Worm (Caenorhabditis elegans): ENCODE measurements around the gene sru-19.

Gene sru-19

ce11 chrIV:12498238-12498637 is at the start of gene sru-19:
Gene sru-19, plus strand, starts transcription at chrIV:12498538.
- TF ChIP-seq unc-39 (tag; optimal IDR thresholded peaks at IDR 0.05): no peak
- no peak for TF ChIP-seq mdl-1 (tag; optimal IDR thresholded peaks at IDR 0.05)
- TF ChIP-seq mab-5 (tag; optimal IDR thresholded peaks at IDR 0.05): no peak

- TF ChIP-seq aly-2 (tag; optimal IDR thresholded peaks at IDR 0.05) (no peak), unc-55 (GFP tag; optimal IDR thresholded peaks at IDR 0.05) (no peak), crh-2 (tag; optimal IDR thresholded peaks at IDR 0.05) (peak; percentile 25), lsy-2 (tag; optimal IDR thresholded peaks at IDR 0.05) (peak in 1 of 2 experiments; percentile 1), mdl-1 (tag; optimal IDR thresholded peaks at IDR 0.05) (no peak), nhr-129 (tag; optimal IDR thresholded peaks at IDR 0.05) (peak; percentile 86), gmeb-1 (tag; optimal IDR thresholded peaks at IDR 0.05) (peak; percentile 39)
Observed at ce11 chrIV:12451225-12451831, 47.0 kb upstream of the sru-19 start, which contains the start of gene dpy-26. Gene dpy-26, minus strand, starts transcription at chrIV:12451335.

ce11 chrIV:12454115-12454514 is 44.2 kb upstream of the sru-19 start, which contains the start of gene spe-44:
Gene spe-44, minus strand, starts transcription at chrIV:12454215.
- TF ChIP-seq snpc-4 (tag; optimal IDR thresholded peaks at IDR 0.05): no peak
- no peak for TF ChIP-seq nhr-237 (tag; optimal IDR thresholded peaks at IDR 0.05)
- no peak for TF ChIP-seq skn-1 (tag; optimal IDR thresholded peaks at IDR 0.05)
- TF ChIP-seq alr-1 (tag; optimal IDR thresholded peaks at IDR 0.05): no peak
- TF ChIP-seq lin-13 (GFP tag; optimal IDR thresholded peaks at IDR 0.05): no peak
- TF ChIP-seq gmeb-1 (tag; optimal IDR thresholded peaks at IDR 0.05): no peak
- TF ChIP-seq zag-1 (tag; optimal IDR thresholded peaks at IDR 0.05): no peak
- TF ChIP-seq ZK546.5 (tag; optimal IDR thresholded peaks at IDR 0.05): no peak
- TF ChIP-seq lin-11 (tag; optimal IDR thresholded peaks at IDR 0.05): no peak
- no peak for TF ChIP-seq F13H6.1 (tag; optimal IDR thresholded peaks at IDR 0.05)

- TF ChIP-seq skn-1 (tag; optimal IDR thresholded peaks at IDR 0.05): no peak
- no peak for TF ChIP-seq dmd-4 (tag; optimal IDR thresholded peaks at IDR 0.05)
- no peak for TF ChIP-seq C34F6.9 (tag; optimal IDR thresholded peaks at IDR 0.05)
- TF ChIP-seq ztf-11 (tag; optimal IDR thresholded peaks at IDR 0.05): no peak
- no peak for TF ChIP-seq gmeb-1 (tag; optimal IDR thresholded peaks at IDR 0.05)
- TF ChIP-seq nhr-10 (tag; optimal IDR thresholded peaks at IDR 0.05): no peak
- TF ChIP-seq ceh-82 (tag; optimal IDR thresholded peaks at IDR 0.05): no peak
- TF ChIP-seq peb-1 (tag; optimal IDR thresholded peaks at IDR 0.05): no peak
- TF ChIP-seq crh-2 (tag; optimal IDR thresholded peaks at IDR 0.05): no peak
- TF ChIP-seq sma-3 (GFP tag; optimal IDR thresholded peaks at IDR 0.05): no peak
- no peak for TF ChIP-seq nhr-11 (tag; optimal IDR thresholded peaks at IDR 0.05)
- no peak for TF ChIP-seq nhr-21 (tag; optimal IDR thresholded peaks at IDR 0.05)
- no peak for TF ChIP-seq sma-9 (GFP tag; optimal IDR thresholded peaks at IDR 0.05)
- TF ChIP-seq sma-9 (tag; optimal IDR thresholded peaks at IDR 0.05): no peak
Observed at ce11 chrIV:12454750-12455149, 43.6 kb upstream of the sru-19 start, which contains the start of gene smz-1. Gene smz-1, plus strand, starts transcription at chrIV:12455050.

ce11 chrIV:12456613-12457012 is 41.7 kb upstream of the sru-19 start, which contains the start of gene C25G4.7:
Gene C25G4.7, plus strand, starts transcription at chrIV:12456913.
- TF ChIP-seq unc-55 (GFP tag; optimal IDR thresholded peaks at IDR 0.05) (no peak), sma-3 (GFP tag; optimal IDR thresholded peaks at IDR 0.05) (no peak), blmp-1 (tag; optimal IDR thresholded peaks at IDR 0.05; ENCODE audit: insufficient read depth) (no peak), elt-3 (tag; optimal IDR thresholded peaks at IDR 0.05) (no peak), ztf-11 (tag; optimal IDR thresholded peaks at IDR 0.05) (no peak)

ce11 chrIV:12463370-12463769 is 35.0 kb upstream of the sru-19 start, which contains the start of gene C25G4.8:
Gene C25G4.8, minus strand, starts transcription at chrIV:12463470.
- TF ChIP-seq fos-1 (tag; optimal IDR thresholded peaks at IDR 0.05) (no peak), ztf-11 (tag; optimal IDR thresholded peaks at IDR 0.05) (no peak), nhr-25 (tag; optimal IDR thresholded peaks at IDR 0.05) (no peak), crh-2 (tag; optimal IDR thresholded peaks at IDR 0.05) (no peak), sma-3 (GFP tag; optimal IDR thresholded peaks at IDR 0.05) (no peak), F13H6.1 (tag; optimal IDR thresholded peaks at IDR 0.05) (no peak), ceh-16 (tag; optimal IDR thresholded peaks at IDR 0.05) (no peak), snpc-4 (tag; optimal IDR thresholded peaks at IDR 0.05) (no peak), mab-5 (tag; optimal IDR thresholded peaks at IDR 0.05) (no peak), elt-1 (tag; optimal IDR thresholded peaks at IDR 0.05) (no peak), unc-39 (tag; optimal IDR thresholded peaks at IDR 0.05) (no peak), nhr-12 (tag; optimal IDR thresholded peaks at IDR 0.05) (no peak), lin-39 (tag; optimal IDR thresholded peaks at IDR 0.05) (no peak), aly-2 (tag; optimal IDR thresholded peaks at IDR 0.05) (no peak), zag-1 (tag; optimal IDR thresholded peaks at IDR 0.05) (no peak), ceh-82 (tag; optimal IDR thresholded peaks at IDR 0.05) (no peak), sma-9 (GFP tag; optimal IDR thresholded peaks at IDR 0.05) (no peak), sma-9 (tag; optimal IDR thresholded peaks at IDR 0.05) (no peak), lin-11 (tag; optimal IDR thresholded peaks at IDR 0.05) (no peak)

Data from whole organism, L2 larva.